Fruit fly (Drosophila melanogaster): ENCODE measurements around the gene CG4822.

- TF ChIP-seq sv (GFP tag; optimal IDR thresholded peaks at IDR 0.05): no peak
- no peak for TF ChIP-seq h (GFP tag; optimal IDR thresholded peaks at IDR 0.05)
- no peak for TF ChIP-seq dmrt93B (GFP tag; optimal IDR thresholded peaks at IDR 0.05)
- TF ChIP-seq CG32264 (GFP tag; optimal IDR thresholded peaks at IDR 0.05): no peak
- no peak for TF ChIP-seq Dif (GFP tag; optimal IDR thresholded peaks at IDR 0.05; ENCODE audit: partially characterized antibody)
- no peak for TF ChIP-seq brk (GFP tag; optimal IDR thresholded peaks at IDR 0.05)
- no peak for TF ChIP-seq OdsH (GFP tag; optimal IDR thresholded peaks at IDR 0.05)
- TF ChIP-seq Rel (GFP tag; optimal IDR thresholded peaks at IDR 0.05): no peak
- TF ChIP-seq Rel (tag; optimal IDR thresholded peaks at IDR 0.05): peak; percentile 41
- no peak for TF ChIP-seq Abd-B (GFP tag; optimal IDR thresholded peaks at IDR 0.05)
Measured at dm6 chr2L:143088-143487, 21.5 kb upstream of the CG4822 start, which contains the start of the genes CG31974 and CG11454.

All from whole organism, wandering third instar larva.